Worm (Caenorhabditis elegans) whole organism, L4 larva: ENCODE measurements around the gene C25H3.3.
A peak's percentile ranks its signal among the peaks of the same experiment; 100 is the strongest.

Experiments
- F26F4.8 ChIP-seq: fragments of 200-800 bp; sonication (Bioruptor generic); conservative IDR thresholded peaks from 2 replicates; pipeline ENCODE4 v1.3.6; 2022; ENCODE audit warnings: missing genetic modification characterization, missing compliant biosample characterization
- Y48G9A.11 ChIP-seq: fragments of 200-800 bp; sonication (Bioruptor generic); IDR thresholded peaks from 2 replicates; pipeline ENCODE4 v1.3.6; 2022; ENCODE audit warnings: missing genetic modification reagents, missing genetic modification characterization, missing compliant biosample characterization
- ZK337.2 ChIP-seq: fragments of 200-800 bp; sonication (Bioruptor generic); IDR thresholded peaks from 2 replicates; pipeline ENCODE4 v1.3.6; 2022; ENCODE audit warnings: missing genetic modification reagents, missing genetic modification characterization, missing compliant biosample characterization
- fos-1 ChIP-seq: fragments of 150-350 bp; optimal IDR thresholded peaks from 2 replicates; lab custom pipeline; 2014; ENCODE audit warnings: missing biosample characterization, missing genetic modification characterization
- nhr-11 ChIP-seq: fragments of 150-350 bp; optimal IDR thresholded peaks from 2 replicates; lab custom pipeline; 2014; ENCODE audit warnings: missing biosample characterization, missing genetic modification characterization
- nhr-41 ChIP-seq: fragments of 200-800 bp; sonication (Bioruptor generic); IDR thresholded peaks from 2 replicates; pipeline ENCODE4 v1.3.6; 2022; ENCODE audit warnings: missing genetic modification reagents, missing genetic modification characterization, missing compliant biosample characterization
- snpc-4 ChIP-seq: fragments of 150-350 bp; optimal IDR thresholded peaks from 2 replicates; lab custom pipeline; 2014; ENCODE audit warnings: missing biosample characterization, missing genetic modification characterization
- unc-62 ChIP-seq, 3 experiments: fragments of 150-350 bp in 1 of 3; sonication (generic microtip); optimal IDR thresholded peaks in 2 of 3; peaks in 1 of 3; 1 replicate in 1 of 3; 2 replicates in 2 of 3; lab custom pipeline; 2014 to 2017; ENCODE audit warnings: missing biosample characterization in 3 of 3, missing genetic modification characterization in 3 of 3, missing genetic modification reagents in 3 of 3, missing genotype in 1 of 3
- zfp-2 ChIP-seq: sonication (generic microtip); optimal IDR thresholded peaks from 2 replicates; lab custom pipeline; 2016; ENCODE audit warnings: mild to moderate bottlenecking, missing genetic modification characterization, missing compliant biosample characterization
- zfp-3 ChIP-seq: fragments of 200-800 bp; sonication (Bioruptor generic); conservative IDR thresholded peaks from 2 replicates; pipeline ENCODE4 v1.3.6; 2022; ENCODE audit warnings: missing genetic modification reagents, missing genetic modification characterization, missing compliant biosample characterization

DNA sequence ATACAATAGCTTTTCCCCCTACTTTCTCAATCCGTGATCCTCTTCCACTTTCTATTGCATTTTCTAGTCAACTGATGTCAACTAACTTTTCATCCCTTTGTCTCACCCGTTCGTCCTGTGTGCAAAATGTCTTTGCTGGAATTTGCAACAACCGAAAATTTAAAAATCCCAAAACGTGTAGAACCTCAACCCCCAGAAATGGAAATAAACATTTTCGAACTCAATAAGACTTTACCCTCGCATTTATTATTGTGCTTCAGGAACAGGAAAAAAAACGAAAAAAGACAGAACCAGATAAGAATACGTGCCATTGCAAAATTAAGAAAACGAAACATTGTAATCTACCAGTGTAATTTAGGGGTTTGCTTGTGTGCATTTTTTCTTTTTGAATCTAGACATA, 18.1 kb downstream of the C25H3.3 start:
- TF ChIP-seq zfp-3 (GFP tag; lab: Robert Waterston, UW) = no peak
- TF ChIP-seq ZK337.2 (GFP tag; lab: Robert Waterston, UW) = no peak
- no peak for TF ChIP-seq fos-1 (tag; lab: Kevin White, UChicago)
- TF ChIP-seq nhr-11 (tag; lab: Kevin White, UChicago) = no peak
- no peak for TF ChIP-seq zfp-2 (tag; lab: Kevin White, UChicago)
- no peak for TF ChIP-seq unc-62 (GFP tag; optimal IDR thresholded peaks at IDR 0.05 in 1 of 2; lab: Kevin White, UChicago)
- TF ChIP-seq unc-62 (tag; optimal IDR thresholded peaks at IDR 0.05; lab: Kevin White, UChicago) = no peak
- TF ChIP-seq nhr-41 (GFP tag; lab: Robert Waterston, UW) = no peak
- TF ChIP-seq Y48G9A.11 (GFP tag; lab: Robert Waterston, UW) = peak; percentile 26; the same call in 1 of the 2 replicates
- TF ChIP-seq snpc-4 (tag; lab: Kevin White, UChicago) = no peak
- no peak for TF ChIP-seq F26F4.8 (GFP tag; lab: Robert Waterston, UW)
